Fruit fly (Drosophila melanogaster) whole organism, embryonic: ENCODE measurements around the gene CG12224.

Source experiments
- CG10543 ChIP-seq: fragments of 200-800 bp; sonication (Bioruptor generic); optimal IDR thresholded peaks from 3 replicates; lab custom pipeline; 2017; ENCODE audit warnings: missing biosample characterization, mild to moderate bottlenecking, missing genetic modification characterization, moderate library complexity
- CG12219 ChIP-seq: fragments of 200-800 bp; sonication (Bioruptor generic); optimal IDR thresholded peaks from 3 replicates; lab custom pipeline; 2018; ENCODE audit warnings: missing biosample characterization, mild to moderate bottlenecking, missing genetic modification characterization
- CG12391 ChIP-seq: fragments of 200-800 bp; sonication (Bioruptor generic); optimal IDR thresholded peaks from 3 replicates; lab custom pipeline; 2018; ENCODE audit warnings: missing biosample characterization, mild to moderate bottlenecking, missing genetic modification characterization, moderate library complexity
- CG13894 ChIP-seq: fragments of 200-800 bp; sonication (Bioruptor generic); optimal IDR thresholded peaks from 3 replicates; lab custom pipeline; 2018; ENCODE audit warnings: missing biosample characterization, mild to moderate bottlenecking, missing genetic modification characterization, moderate library complexity
- CG18476 ChIP-seq: fragments of 200-800 bp; sonication (Bioruptor generic); optimal IDR thresholded peaks from 2 replicates; lab custom pipeline; 2016; ENCODE audit warnings: missing biosample characterization, mild to moderate bottlenecking, missing genetic modification characterization
- CG2875 ChIP-seq: fragments of 200-800 bp; sonication (Bioruptor generic); optimal IDR thresholded peaks from 2 replicates; lab custom pipeline; 2017; ENCODE audit warnings: missing biosample characterization, mild to moderate bottlenecking, missing genetic modification characterization, missing genetic modification reagents
- CG32532 ChIP-seq: fragments of 200-800 bp; sonication (Bioruptor generic); IDR thresholded peaks from 2 replicates; pipeline ENCODE4 v1.3.6; 2022; ENCODE audit warnings: missing biosample characterization, missing genetic modification characterization
- CG4730 ChIP-seq: fragments of 200-800 bp; sonication (Bioruptor generic); IDR thresholded peaks from 2 replicates; pipeline ENCODE4 v1.3.6; 2022; ENCODE audit warnings: missing biosample characterization, missing genetic modification characterization
- CG6272 ChIP-seq: fragments of 200-800 bp; sonication (Bioruptor generic); IDR thresholded peaks from 2 replicates; pipeline ENCODE4 v1.3.6; 2022; ENCODE audit warnings: missing biosample characterization, missing genetic modification characterization
- CG6854 ChIP-seq: fragments of 200-800 bp; sonication (Bioruptor generic); optimal IDR thresholded peaks from 3 replicates; lab custom pipeline; 2017; ENCODE audit warnings: missing biosample characterization, mild to moderate bottlenecking, missing genetic modification characterization
- CG7271 ChIP-seq: fragments of 200-800 bp; sonication (Bioruptor generic); optimal IDR thresholded peaks from 2 replicates; lab custom pipeline; 2018; ENCODE audit warnings: missing biosample characterization, mild to moderate bottlenecking, missing genetic modification characterization, moderate library complexity
- CG7987 ChIP-seq: fragments of 200-800 bp; sonication (Bioruptor generic); optimal IDR thresholded peaks from 2 replicates; lab custom pipeline; 2018; ENCODE audit warnings: missing biosample characterization, mild to moderate bottlenecking, missing genetic modification characterization, moderate library complexity
- CG8765 ChIP-seq: fragments of 200-800 bp; sonication (Bioruptor generic); IDR thresholded peaks from 2 replicates; pipeline ENCODE4 v1.3.6; 2022; ENCODE audit warnings: missing biosample characterization, missing genetic modification characterization
- Eip74EF ChIP-seq, 2 experiments: fragments of 200-800 bp in 1 of 2; fragments of >200 bp in 1 of 2; sonication (Bioruptor generic) in 1 of 2; optimal IDR thresholded peaks; 2 replicates each; lab custom pipeline; 2017 to 2019; ENCODE audit warnings: missing biosample characterization in 2 of 2, missing genetic modification characterization in 2 of 2, mild to moderate bottlenecking in 1 of 2, moderate library complexity in 1 of 2
- Fer1 ChIP-seq: fragments of 200-800 bp; sonication (Bioruptor generic); optimal IDR thresholded peaks from 2 replicates; lab custom pipeline; 2017; ENCODE audit warnings: missing biosample characterization, mild to moderate bottlenecking, missing genetic modification characterization
- Gsc ChIP-seq: fragments of 200-800 bp; sonication (Bioruptor generic); IDR thresholded peaks from 2 replicates; pipeline ENCODE4 v1.3.6; 2022; ENCODE audit warnings: missing biosample characterization, missing genetic modification characterization
- HLH4C ChIP-seq: fragments of 200-800 bp; sonication (Bioruptor generic); IDR thresholded peaks from 3 replicates; pipeline ENCODE4 v1.3.6; 2022; ENCODE audit warnings: missing biosample characterization, missing genetic modification characterization; ENCODE audit not compliant: partially characterized antibody
- HmgZ ChIP-seq: fragments of 200-800 bp; sonication (Bioruptor generic); optimal IDR thresholded peaks from 2 replicates; lab custom pipeline; 2018; ENCODE audit warnings: missing biosample characterization, mild to moderate bottlenecking, missing genetic modification characterization
- Hr39 ChIP-seq: fragments of >200 bp; optimal IDR thresholded peaks from 2 replicates; lab custom pipeline; 2017
- Hsf ChIP-seq: fragments of 200-800 bp; sonication (Bioruptor generic); optimal IDR thresholded peaks from 3 replicates; lab custom pipeline; 2016; ENCODE audit warnings: missing biosample characterization, missing genetic modification characterization
- Lhr ChIP-seq: fragments of 200-800 bp; sonication (Bioruptor generic); optimal IDR thresholded peaks from 3 replicates; lab custom pipeline; 2017; ENCODE audit warnings: mild to moderate bottlenecking, missing biosample characterization, missing genetic modification reagents, missing genetic modification characterization
- Lpt ChIP-seq: fragments of >200 bp; optimal IDR thresholded peaks from 2 replicates; lab custom pipeline; 2018; ENCODE audit warnings: missing biosample characterization, missing genetic modification characterization
- NC2β ChIP-seq: fragments of 200-800 bp; sonication (Bioruptor generic); optimal IDR thresholded peaks from 2 replicates; lab custom pipeline; 2016; ENCODE audit warnings: missing biosample characterization, missing genetic modification characterization
- Optix ChIP-seq: fragments of 200-800 bp; sonication (Bioruptor generic); IDR thresholded peaks from 3 replicates; pipeline ENCODE4 v1.3.6; 2022; ENCODE audit warnings: missing biosample characterization, missing genetic modification characterization
- TFAM ChIP-seq: fragments of 200-800 bp; sonication (Bioruptor generic); optimal IDR thresholded peaks from 2 replicates; lab custom pipeline; 2017; ENCODE audit warnings: missing biosample characterization, missing genetic modification characterization, inconsistent platforms
- Tbp ChIP-seq: fragments of >200 bp; optimal IDR thresholded peaks from 2 replicates; lab custom pipeline; 2018; ENCODE audit warnings: missing biosample characterization, missing genetic modification characterization
- amos ChIP-seq: fragments of 200-800 bp; sonication (Bioruptor generic); IDR thresholded peaks from 2 replicates; pipeline ENCODE4 v1.3.6; 2022; ENCODE audit warnings: missing biosample characterization, missing genetic modification characterization; ENCODE audit not compliant: partially characterized antibody
- cg ChIP-seq: fragments of 200-800 bp; sonication (Bioruptor generic); optimal IDR thresholded peaks from 3 replicates; lab custom pipeline; 2019; ENCODE audit warnings: missing biosample characterization, mild to moderate bottlenecking, missing genetic modification characterization, moderate library complexity
- chif ChIP-seq, 2 experiments: fragments of 200-800 bp; sonication (Bioruptor generic); optimal IDR thresholded peaks; 3 replicates each; lab custom pipeline; 2016; ENCODE audit warnings: missing biosample characterization in 2 of 2, missing genetic modification characterization in 2 of 2
- chn ChIP-seq: fragments of 200-800 bp; sonication (Bioruptor generic); optimal IDR thresholded peaks from 2 replicates; lab custom pipeline; 2016; ENCODE audit warnings: missing biosample characterization, missing genetic modification characterization
- dm ChIP-seq: fragments of 200-800 bp; sonication (Bioruptor generic); optimal IDR thresholded peaks from 3 replicates; lab custom pipeline; 2016; ENCODE audit warnings: missing biosample characterization, missing genetic modification characterization
- dysf ChIP-seq: fragments of 200-800 bp; sonication (Bioruptor generic); IDR thresholded peaks from 3 replicates; pipeline ENCODE4 v1.3.6; 2022; ENCODE audit warnings: missing biosample characterization, missing genetic modification characterization
- gce ChIP-seq: fragments of 200-800 bp; sonication (Bioruptor generic); IDR thresholded peaks from 3 replicates; pipeline ENCODE4 v1.3.6; 2022; ENCODE audit warnings: missing biosample characterization, missing genetic modification characterization
- grau ChIP-seq: fragments of 200-800 bp; optimal IDR thresholded peaks from 3 replicates; lab custom pipeline; 2019; ENCODE audit warnings: missing biosample characterization, mild to moderate bottlenecking, missing genetic modification characterization, moderate library complexity
- gro ChIP-seq: fragments of 200-800 bp; sonication (Bioruptor generic); optimal IDR thresholded peaks from 2 replicates; lab custom pipeline; 2016; ENCODE audit warnings: missing biosample characterization, missing genetic modification characterization
- kni ChIP-seq: fragments of 200-800 bp; sonication (Bioruptor generic); optimal IDR thresholded peaks from 3 replicates; lab custom pipeline; 2017; ENCODE audit warnings: mild to moderate bottlenecking, missing biosample characterization, missing genetic modification reagents, missing genetic modification characterization
- knrl ChIP-seq: fragments of 200-800 bp; sonication (Bioruptor generic); IDR thresholded peaks from 3 replicates; pipeline ENCODE4 v1.3.6; 2022; ENCODE audit warnings: missing biosample characterization, missing genetic modification characterization; ENCODE audit not compliant: partially characterized antibody
- luna ChIP-seq: fragments of 200-800 bp; sonication (Bioruptor generic); optimal IDR thresholded peaks from 2 replicates; lab custom pipeline; 2016; ENCODE audit warnings: missing biosample characterization, missing genetic modification characterization
- oc ChIP-seq: fragments of 200-800 bp; sonication (Bioruptor generic); optimal IDR thresholded peaks from 2 replicates; lab custom pipeline; 2018; ENCODE audit warnings: missing biosample characterization, mild to moderate bottlenecking, missing genetic modification characterization, moderate library complexity
- pho ChIP-seq: fragments of 200-800 bp; sonication (Bioruptor generic); optimal IDR thresholded peaks from 2 replicates; lab custom pipeline; 2016; ENCODE audit warnings: missing biosample characterization, missing genetic modification characterization
- phol ChIP-seq: fragments of 200-800 bp; sonication (Bioruptor generic); optimal IDR thresholded peaks from 3 replicates; lab custom pipeline; 2018; ENCODE audit warnings: missing biosample characterization, mild to moderate bottlenecking, missing genetic modification characterization, moderate library complexity
- pnt ChIP-seq: fragments of 200-800 bp; sonication (Bioruptor generic); optimal IDR thresholded peaks from 3 replicates; lab custom pipeline; 2016; ENCODE audit warnings: missing biosample characterization, missing genetic modification characterization
- ranshi ChIP-seq: fragments of 200-800 bp; sonication (Bioruptor generic); IDR thresholded peaks from 2 replicates; pipeline ENCODE4 v1.3.6; 2022; ENCODE audit warnings: missing biosample characterization, missing genetic modification characterization
- sens-2 ChIP-seq: fragments of 200-800 bp; sonication (Bioruptor generic); IDR thresholded peaks from 2 replicates; pipeline ENCODE4 v1.3.6; 2022; ENCODE audit warnings: missing biosample characterization, missing genetic modification characterization
- slou ChIP-seq: fragments of 200-800 bp; sonication (Bioruptor generic); optimal IDR thresholded peaks from 3 replicates; lab custom pipeline; 2016; ENCODE audit warnings: missing biosample characterization, missing genetic modification characterization
- sr ChIP-seq: fragments of 200-800 bp; sonication (Bioruptor generic); IDR thresholded peaks from 3 replicates; pipeline ENCODE4 v1.3.6; 2022; ENCODE audit warnings: missing biosample characterization, missing genetic modification characterization
- tup ChIP-seq: fragments of 200-800 bp; sonication (Bioruptor generic); optimal IDR thresholded peaks from 2 replicates; lab custom pipeline; 2016; ENCODE audit warnings: missing biosample characterization, mild to moderate bottlenecking, missing genetic modification characterization, moderate library complexity
- tx ChIP-seq: fragments of 200-800 bp; sonication (Bioruptor generic); optimal IDR thresholded peaks from 2 replicates; lab custom pipeline; 2016; ENCODE audit warnings: missing biosample characterization, missing genetic modification characterization
- usp ChIP-seq: fragments of >200 bp; optimal IDR thresholded peaks from 2 replicates; lab custom pipeline; 2017; ENCODE audit warnings: missing biosample characterization, missing genetic modification characterization
- vnd ChIP-seq: fragments of 200-800 bp; sonication (Bioruptor generic); IDR thresholded peaks from 3 replicates; pipeline ENCODE4 v1.3.6; 2022; ENCODE audit warnings: missing biosample characterization, missing genetic modification characterization; ENCODE audit not compliant: partially characterized antibody
- zen2 ChIP-seq: fragments of 200-800 bp; sonication (Bioruptor generic); IDR thresholded peaks from 3 replicates; pipeline ENCODE4 v1.3.6; 2022; ENCODE audit warnings: missing biosample characterization, missing genetic modification characterization; ENCODE audit not compliant: partially characterized antibody

Gene CG12224

DNA sequence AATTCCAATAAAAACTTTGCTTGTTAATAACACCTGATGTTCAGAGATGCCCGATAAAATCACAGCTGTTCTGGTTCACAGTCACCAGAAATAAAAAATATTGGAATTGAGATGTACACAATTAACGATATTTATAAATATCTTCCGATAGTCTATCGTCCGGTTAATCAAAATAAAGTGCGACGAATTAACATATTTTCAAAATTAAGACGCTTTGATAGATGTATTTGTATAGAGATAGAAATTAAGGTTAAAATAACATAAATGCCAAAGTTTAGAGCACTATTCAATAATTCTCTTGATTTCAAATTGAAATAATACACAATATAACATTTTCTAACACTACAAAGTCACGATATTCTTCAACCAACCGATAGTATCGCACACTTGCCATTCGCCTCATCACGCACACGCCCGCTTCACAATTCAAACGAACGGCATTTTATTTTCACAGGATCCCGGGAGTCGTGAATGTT, 19.1 kb downstream of the CG12224 start, which contains the start of the genes CG3281 and aurA:
TSS of gene CG3281 (minus strand) at position 67 of the 476 bp plus-strand sequence.
TSS of gene aurA (plus strand) at position 386 of the 476 bp plus-strand sequence.
- TF ChIP-seq tx (peak; percentile 73), NC2β (peak; percentile 76), CG7271 (tag; lab: Kevin White, UChicago) (peak; percentile 49), tup (GFP tag; lab: Kevin White, UChicago) (peak; percentile 42), pho (GFP tag; lab: Kevin White, UChicago) (peak; percentile 89), Gsc (GFP tag; lab: Robert Waterston, UW) (no peak), CG18476 (peak; percentile 53), grau (tag; lab: Kevin White, UChicago) (peak; percentile 77), CG8765 (0 out of 2 replicates have a peak, but pooled peaks have one; percentile 23), cg (GFP tag; lab: Kevin White, UChicago) (no peak), HmgZ (tag; lab: Kevin White, UChicago) (peak; percentile 66), CG12391 (tag; lab: Kevin White, UChicago) (peak; percentile 86), gro (GFP tag; lab: Kevin White, UChicago) (peak; percentile 69), Tbp (GFP tag; lab: Kevin White, UChicago) (peak; percentile 25), CG6272 (GFP tag; lab: Robert Waterston, UW) (peak; percentile 67), Hr39 (no peak), Optix (GFP tag; lab: Robert Waterston, UW) (no peak), chif (GFP tag; optimal IDR thresholded peaks at IDR 0.05; lab: Kevin White, UChicago) (peak; percentile 68 to 78), Fer1 (peak; percentile 62), TFAM (no peak), sens-2 (no peak), CG2875 (GFP tag; lab: Kevin White, UChicago) (no peak), dm (GFP tag; lab: Kevin White, UChicago) (peak; percentile 49), luna (peak; percentile 55), slou (peak; percentile 76), vnd (peak; percentile 97), Eip74EF (GFP tag; optimal IDR thresholded peaks at IDR 0.05; lab: Kevin White, UChicago) (no peak), chn (GFP tag; lab: Kevin White, UChicago) (peak; percentile 52), zen2 (GFP tag; lab: Robert Waterston, UW) (peak; percentile 84), knrl (peak; percentile 99), CG4730 (GFP tag; lab: Robert Waterston, UW) (peak; percentile 36; the same call in 1 of the 2 replicates), sr (GFP tag; lab: Robert Waterston, UW) (no peak), CG12219 (GFP tag; lab: Kevin White, UChicago) (no peak), Lpt (GFP tag; lab: Kevin White, UChicago) (no peak), CG6854 (GFP tag; lab: Kevin White, UChicago) (no peak), amos (GFP tag; lab: Robert Waterston, UW) (peak; percentile 97), gce (GFP tag; lab: Robert Waterston, UW) (no peak), ranshi (peak; percentile 25; the same call in 1 of the 2 replicates), pnt (GFP tag; lab: Kevin White, UChicago) (peak; percentile 69), CG10543 (peak; percentile 77), kni (GFP tag; lab: Kevin White, UChicago) (peak; percentile 65), CG13894 (tag; lab: Kevin White, UChicago) (peak; percentile 48), phol (tag; lab: Kevin White, UChicago) (peak; percentile 87), Lhr (peak; percentile 77), dysf (GFP tag; lab: Robert Waterston, UW) (peak; percentile 71), usp (GFP tag; lab: Kevin White, UChicago) (no peak), CG7987 (GFP tag; lab: Kevin White, UChicago) (no peak), CG32532 (GFP tag; lab: Robert Waterston, UW) (peak; percentile 72), HLH4C (GFP tag; lab: Robert Waterston, UW) (peak; percentile 93), Hsf (GFP tag; lab: Kevin White, UChicago) (peak; percentile 83), oc (tag; lab: Kevin White, UChicago) (no peak)
